Worm (Caenorhabditis elegans): ENCODE results near the gene nta-1.
A peak's percentile ranks its signal among the peaks of the same experiment; 100 is the strongest.

nta-1 gene

DNA sequence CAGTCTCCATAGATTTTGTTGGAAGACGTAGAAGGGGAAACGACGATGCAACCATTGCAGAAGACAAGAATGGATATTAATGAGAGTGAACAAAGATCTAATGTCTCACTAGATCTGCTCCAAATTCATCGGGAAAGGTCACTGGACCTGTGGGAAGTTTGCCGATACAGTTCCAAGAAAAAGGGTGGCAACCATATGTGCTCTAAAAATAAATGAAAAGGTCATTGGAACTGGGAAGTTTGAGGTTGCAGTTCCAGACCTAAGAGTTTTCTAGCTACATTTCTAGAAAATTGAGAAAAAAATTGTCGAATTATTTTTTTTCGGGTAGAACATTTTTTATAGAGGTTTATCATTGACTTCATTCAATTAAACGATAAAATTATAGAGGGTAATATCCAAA, 3.8 kb upstream of the nta-1 start, which contains the start of gene fbxb-92:
Gene fbxb-92, minus strand, starts transcription at position 101 of the 400 bp plus-strand sequence.
- TF ChIP-seq ceh-40 (GFP tag; IDR thresholded peaks at IDR 0.05) (no peak), aptf-2 (GFP tag; conservative IDR thresholded peaks at IDR 0.05) (no peak), lin-26 (GFP tag; IDR thresholded peaks at IDR 0.05) (no peak), ztf-6 (GFP tag; IDR thresholded peaks at IDR 0.05) (no peak), D2030.7 (GFP tag; IDR thresholded peaks at IDR 0.05) (no peak)

- no peak for TF ChIP-seq snpc-1.3 (tag; optimal IDR thresholded peaks at IDR 0.05; ENCODE audit: insufficient read depth)
- TF ChIP-seq B0336.3 (GFP tag; IDR thresholded peaks at IDR 0.05) = no peak
- TF ChIP-seq K11D2.4 (GFP tag; IDR thresholded peaks at IDR 0.05) = no peak
- no peak for TF ChIP-seq F57A8.1 (GFP tag; optimal IDR thresholded peaks at IDR 0.05)
- TF ChIP-seq mcd-1 (GFP tag; IDR thresholded peaks at IDR 0.05) = no peak
Measured at ce11 chrII:3741584-3741983, 2.0 kb downstream of the nta-1 start, which contains the start of gene F12E12.1. F12E12.1 (plus strand) TSS chrII:3741884.

DNA sequence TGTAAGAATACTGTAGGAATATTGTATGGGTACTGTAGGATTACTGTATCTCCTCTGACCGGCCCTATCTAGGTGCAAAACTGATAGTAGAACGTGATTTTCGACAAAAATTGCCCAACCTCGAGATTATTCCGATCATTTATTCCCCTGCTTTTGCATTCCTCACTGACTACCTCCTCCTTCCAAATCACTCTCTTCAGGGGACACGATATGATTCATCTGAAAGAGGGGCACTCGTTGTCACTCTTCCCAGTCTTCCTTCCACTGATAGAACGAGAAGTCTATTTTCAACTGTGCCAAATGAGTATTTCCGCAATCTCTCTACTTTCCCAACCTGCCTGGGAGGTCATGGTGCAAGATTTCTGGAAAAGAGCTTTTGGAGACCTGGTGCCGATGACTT, 4.0 kb downstream of the nta-1 start, which contains the start of gene F12E12.2:
Gene F12E12.2, plus strand, starts transcription at position 301 of the 400 bp plus-strand sequence.
- TF ChIP-seq egrh-3 (GFP tag; IDR thresholded peaks at IDR 0.05) = no peak
- no peak for TF ChIP-seq egl-44 (GFP tag; IDR thresholded peaks at IDR 0.05)
- TF ChIP-seq ceh-27 (GFP tag; optimal IDR thresholded peaks at IDR 0.05) = no peak
- no peak for TF ChIP-seq Y53G8AR.9 (GFP tag; conservative IDR thresholded peaks at IDR 0.05)
- TF ChIP-seq atf-7 (tag; optimal IDR thresholded peaks at IDR 0.05) = no peak
- TF ChIP-seq F55B11.4 (tag; optimal IDR thresholded peaks at IDR 0.05; ENCODE audit: borderline replicate concordance, insufficient read depth) = no peak
- TF ChIP-seq ceh-79 (tag; optimal IDR thresholded peaks at IDR 0.05) = no peak
- no peak for TF ChIP-seq F23B12.7 (tag; optimal IDR thresholded peaks at IDR 0.05; ENCODE audit: insufficient read depth)
- TF ChIP-seq B0261.1 (tag; optimal IDR thresholded peaks at IDR 0.05) = no peak
- no peak for TF ChIP-seq attf-5 (GFP tag; optimal IDR thresholded peaks at IDR 0.05)
- no peak for TF ChIP-seq him-1 (tag; optimal IDR thresholded peaks at IDR 0.05)
- TF ChIP-seq unc-62 (GFP tag; optimal IDR thresholded peaks at IDR 0.05) = no peak
- no peak for TF ChIP-seq madf-10 (tag; optimal IDR thresholded peaks at IDR 0.05)
- no peak for TF ChIP-seq tbx-9 (tag; optimal IDR thresholded peaks at IDR 0.05; ENCODE audit: borderline replicate concordance)
- TF ChIP-seq C06A6.2 (GFP tag; conservative IDR thresholded peaks at IDR 0.05) = no peak
- no peak for TF ChIP-seq nfya-1 (tag; optimal IDR thresholded peaks at IDR 0.05; ENCODE audit: borderline replicate concordance, insufficient read depth)
- no peak for TF ChIP-seq ztf-25 (GFP tag; IDR thresholded peaks at IDR 0.05)
- TF ChIP-seq ztf-28 (GFP tag; IDR thresholded peaks at IDR 0.05) = no peak
- TF ChIP-seq F37B4.10 (GFP tag; IDR thresholded peaks at IDR 0.05) = no peak
- TF ChIP-seq let-607 (tag; optimal IDR thresholded peaks at IDR 0.05) = no peak

ce11 chrII:3736893-3737375, 6.7 kb downstream of the nta-1 start, which contains the start of gene F12E12.6:
F12E12.6 (minus strand) TSS chrII:3736943.
- TF ChIP-seq tbx-9 (tag; optimal IDR thresholded peaks at IDR 0.05; ENCODE audit: borderline replicate concordance) = no peak
- TF ChIP-seq unc-130 (GFP tag; optimal IDR thresholded peaks at IDR 0.05) = no peak
- no peak for TF ChIP-seq F22D6.2 (tag; optimal IDR thresholded peaks at IDR 0.05)
- TF ChIP-seq F37B4.10 (GFP tag; IDR thresholded peaks at IDR 0.05) = no peak
- peak; percentile 57 for TF ChIP-seq efl-1 (GFP tag; optimal IDR thresholded peaks at IDR 0.05)
- no peak for TF ChIP-seq mes-4 (tag; optimal IDR thresholded peaks at IDR 0.05)
- TF ChIP-seq hmg-1.2 (GFP tag; IDR thresholded peaks at IDR 0.05) = peak; percentile 33; the same call in 1 of the 2 replicates
- no peak for TF ChIP-seq B0261.1 (tag; optimal IDR thresholded peaks at IDR 0.05)
- TF ChIP-seq hsf-1 (GFP tag; IDR thresholded peaks at IDR 0.05) = no peak
- TF ChIP-seq madf-8 (GFP tag; conservative IDR thresholded peaks at IDR 0.05) = peak; percentile 27; the same call in 1 of the 2 replicates
- no peak for TF ChIP-seq dpff-1 (tag; optimal IDR thresholded peaks at IDR 0.05)
- no peak for TF ChIP-seq nhr-179 (tag; optimal IDR thresholded peaks at IDR 0.05)
- no peak for TF ChIP-seq F57C9.4 (tag; optimal IDR thresholded peaks at IDR 0.05)
- TF ChIP-seq bed-2 (GFP tag; IDR thresholded peaks at IDR 0.05) = no peak
- no peak for TF ChIP-seq pbrm-1 (GFP tag; IDR thresholded peaks at IDR 0.05)
- TF ChIP-seq ekl-4 (GFP tag; IDR thresholded peaks at IDR 0.05) = no peak
- no peak for TF ChIP-seq D2030.7 (GFP tag; IDR thresholded peaks at IDR 0.05)
- no peak for TF ChIP-seq rcor-1 (GFP tag; IDR thresholded peaks at IDR 0.05)

All from whole organism, young adult.